Fruit fly (Drosophila melanogaster) whole organism, wandering third instar larva: ENCODE results near the gene SAK.

Experiments used
- Abd-B ChIP-seq: fragments of >200 bp; optimal IDR thresholded peaks from 2 replicates; lab custom pipeline; 2017; ENCODE audit warnings: missing biosample characterization, missing genetic modification characterization
- CG32264 ChIP-seq: fragments of 200-800 bp; sonication (Bioruptor generic); optimal IDR thresholded peaks from 2 replicates; lab custom pipeline; 2016; ENCODE audit warnings: missing biosample characterization, missing genetic modification characterization
- Dfd ChIP-seq: fragments of >200 bp; optimal IDR thresholded peaks from 2 replicates; lab custom pipeline; 2017; ENCODE audit warnings: missing biosample characterization, missing genetic modification characterization
- GATAd ChIP-seq: sonication (Bioruptor generic); optimal IDR thresholded peaks from 2 replicates; lab custom pipeline; 2016; ENCODE audit warnings: missing biosample characterization, missing genetic modification characterization
- HLH106 ChIP-seq: fragments of 200-800 bp; optimal IDR thresholded peaks from 3 replicates; lab custom pipeline; 2019; ENCODE audit warnings: missing biosample characterization, mild to moderate bottlenecking, missing genetic modification characterization, moderate library complexity
- Hnf4 ChIP-seq: fragments of 200-800 bp; sonication (Bioruptor generic); optimal IDR thresholded peaks from 2 replicates; lab custom pipeline; 2016; ENCODE audit warnings: missing biosample characterization, mild to moderate bottlenecking, missing genetic modification characterization
- Hr78 ChIP-seq: fragments of >200 bp; optimal IDR thresholded peaks from 2 replicates; lab custom pipeline; 2017; ENCODE audit warnings: missing biosample characterization, missing genetic modification characterization
- Hr83 ChIP-seq: fragments of 200-300 bp; sonication (Bioruptor generic); optimal IDR thresholded peaks from 2 replicates; lab custom pipeline; 2016; ENCODE audit warnings: missing biosample characterization, mild to moderate bottlenecking, missing genetic modification characterization, moderate library complexity; ENCODE audit not compliant: poor library complexity, severe bottlenecking
- Jra ChIP-seq: sonication (Bioruptor generic); optimal IDR thresholded peaks from 2 replicates; lab custom pipeline; 2016; ENCODE audit warnings: missing biosample characterization, missing genetic modification characterization
- Mio ChIP-seq: sonication (Bioruptor generic); optimal IDR thresholded peaks from 2 replicates; lab custom pipeline; 2016; ENCODE audit warnings: missing biosample characterization, missing genetic modification characterization
- Myc ChIP-seq: fragments of >200 bp; optimal IDR thresholded peaks from 2 replicates; lab custom pipeline; 2017
- Rel ChIP-seq, 2 experiments: fragments of 200-800 bp; sonication (Bioruptor generic) in 1 of 2; optimal IDR thresholded peaks; 2 replicates in 1 of 2; 3 replicates in 1 of 2; lab custom pipeline; 2016 to 2019; ENCODE audit warnings: mild to moderate bottlenecking in 2 of 2, missing biosample characterization in 2 of 2, missing genetic modification characterization in 2 of 2, moderate library complexity in 1 of 2
- Sp1 ChIP-seq: fragments of 200-800 bp; sonication (Bioruptor generic); optimal IDR thresholded peaks from 3 replicates; lab custom pipeline; 2019; ENCODE audit warnings: missing biosample characterization, mild to moderate bottlenecking, missing genetic modification characterization, moderate library complexity
- Vsx2 ChIP-seq: fragments of 200-300, 225-300 bp; sonication (Bioruptor generic); optimal IDR thresholded peaks from 2 replicates; lab custom pipeline; 2018; ENCODE audit warnings: missing biosample characterization, missing genetic modification characterization; ENCODE audit not compliant: partially characterized antibody
- br ChIP-seq: fragments of 200-800 bp; sonication (Bioruptor generic); optimal IDR thresholded peaks from 2 replicates; lab custom pipeline; 2016; ENCODE audit warnings: missing biosample characterization, missing genetic modification characterization
- brk ChIP-seq: fragments of 200-800 bp; sonication (Bioruptor generic); optimal IDR thresholded peaks from 2 replicates; lab custom pipeline; 2016; ENCODE audit warnings: missing biosample characterization, mild to moderate bottlenecking, missing genetic modification characterization
- dl ChIP-seq, 2 experiments: fragments of 175-275, 200-275 bp in 1 of 2; fragments of 200-275 bp in 1 of 2; sonication (Bioruptor generic); optimal IDR thresholded peaks; lab custom pipeline; 2018; ENCODE audit warnings: mild to moderate bottlenecking in 2 of 2, missing biosample characterization in 2 of 2, missing genetic modification characterization in 2 of 2, moderate library complexity in 2 of 2; ENCODE audit not compliant: partially characterized antibody in 2 of 2, insufficient read depth in 1 of 2
- dmrt93B ChIP-seq: fragments of 200-800 bp; sonication (Bioruptor generic); optimal IDR thresholded peaks from 2 replicates; lab custom pipeline; 2018; ENCODE audit warnings: missing biosample characterization, mild to moderate bottlenecking, missing genetic modification characterization
- dsf ChIP-seq: sonication (Bioruptor generic); optimal IDR thresholded peaks from 2 replicates; lab custom pipeline; 2016; ENCODE audit warnings: missing biosample characterization, missing genetic modification characterization, borderline replicate concordance
- ey ChIP-seq: fragments of 200-800 bp; sonication (Bioruptor generic); optimal IDR thresholded peaks from 2 replicates; lab custom pipeline; 2016; ENCODE audit warnings: missing biosample characterization, missing genetic modification characterization
- h ChIP-seq: fragments of 200-800 bp; sonication (Bioruptor generic); optimal IDR thresholded peaks from 3 replicates; lab custom pipeline; 2016; ENCODE audit warnings: missing biosample characterization, mild to moderate bottlenecking, missing genetic modification characterization
- jim ChIP-seq: fragments of 175-275, 200-325 bp; sonication (Bioruptor generic); optimal IDR thresholded peaks from 2 replicates; lab custom pipeline; 2016; ENCODE audit warnings: missing biosample characterization, mild to moderate bottlenecking, missing genetic modification characterization
- lola ChIP-seq: fragments of >200 bp; optimal IDR thresholded peaks from 2 replicates; lab custom pipeline; 2017; ENCODE audit warnings: missing biosample characterization, missing genetic modification characterization
- pan ChIP-seq: fragments of >200 bp; optimal IDR thresholded peaks from 2 replicates; lab custom pipeline; 2017
- psq ChIP-seq: fragments of 200-800 bp; sonication (Bioruptor generic); optimal IDR thresholded peaks from 3 replicates; lab custom pipeline; 2017; ENCODE audit warnings: missing biosample characterization, mild to moderate bottlenecking, missing genetic modification characterization, moderate library complexity
- sage ChIP-seq: fragments of 200-800 bp; sonication (Bioruptor generic); optimal IDR thresholded peaks from 2 replicates; lab custom pipeline; 2016; ENCODE audit warnings: missing biosample characterization, mild to moderate bottlenecking, missing genetic modification characterization
- sv ChIP-seq: fragments of 200-800 bp; sonication (Bioruptor generic); optimal IDR thresholded peaks from 3 replicates; lab custom pipeline; 2016; ENCODE audit warnings: missing biosample characterization, missing genetic modification characterization
- tai ChIP-seq: sonication (Bioruptor generic); optimal IDR thresholded peaks from 2 replicates; lab custom pipeline; 2016; ENCODE audit warnings: missing biosample characterization, missing genetic modification characterization
- usp ChIP-seq: fragments of >200 bp; optimal IDR thresholded peaks from 2 replicates; lab custom pipeline; 2017; ENCODE audit warnings: missing biosample characterization, missing genetic modification characterization
- woc ChIP-seq: sonication (Bioruptor generic); optimal IDR thresholded peaks from 2 replicates; lab custom pipeline; 2016; ENCODE audit warnings: missing biosample characterization, mild to moderate bottlenecking, missing genetic modification characterization

The SAK gene

DNA sequence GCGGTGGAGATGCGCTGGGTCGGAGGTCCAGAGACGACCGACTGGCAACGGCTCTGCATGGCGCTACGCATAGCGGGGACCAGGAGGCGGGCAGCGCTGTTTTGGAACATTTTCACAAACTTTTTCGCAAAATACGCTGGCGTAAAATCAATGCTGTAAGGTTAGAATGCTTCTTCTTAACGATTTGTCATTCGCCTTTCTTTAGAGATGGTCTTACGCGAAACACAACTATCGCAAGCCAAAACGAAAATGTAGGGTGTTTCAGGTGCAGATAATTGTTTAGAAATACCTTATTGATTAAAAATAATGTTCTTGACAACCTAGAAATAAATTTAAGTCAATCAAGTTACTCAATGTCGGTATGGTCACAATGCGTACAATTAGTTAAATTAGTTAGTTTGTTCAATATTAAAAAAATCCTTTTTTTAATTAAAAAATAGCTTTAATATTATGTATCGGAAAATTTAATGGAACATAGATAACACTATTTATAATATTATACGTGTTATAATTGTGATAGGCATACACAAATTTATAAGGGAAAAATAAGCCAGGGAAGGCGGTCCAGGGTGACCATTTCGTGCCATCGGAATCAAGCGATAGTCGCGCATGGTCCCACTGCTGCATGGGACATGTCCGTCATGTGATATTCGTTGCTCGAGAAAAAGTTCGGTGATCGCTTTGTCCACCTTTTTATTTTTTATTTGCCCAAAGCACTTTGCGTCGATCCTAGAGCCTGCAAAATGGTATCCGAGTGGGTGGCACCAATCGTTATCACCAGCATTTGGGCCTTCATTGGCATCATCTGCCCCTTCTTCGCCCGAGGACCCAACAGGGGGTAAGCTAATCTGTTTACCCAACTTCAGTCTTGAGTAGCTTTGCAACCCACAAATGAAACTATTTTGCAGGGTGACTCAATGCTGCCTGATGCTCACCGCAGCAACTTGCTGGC is 23.8 kb upstream of the SAK start, which contains the start of the genes COX8 and VhaM9.7-b (continued):
- TF ChIP-seq dl (GFP tag; optimal IDR thresholded peaks at IDR 0.05; lab: Kevin White, UChicago; ENCODE audit: insufficient read depth in 1 of 2, partially characterized antibody in 2 of 2) (no peak), usp (no peak), h (GFP tag; lab: Kevin White, UChicago) (no peak), woc (GFP tag; lab: Kevin White, UChicago) (peak; percentile 86), Vsx2 (no peak), Dfd (GFP tag; lab: Kevin White, UChicago) (no peak), Mio (GFP tag; lab: Kevin White, UChicago) (no peak), Myc (peak; percentile 11), sv (GFP tag; lab: Kevin White, UChicago) (peak; percentile 36), HLH106 (tag; lab: Kevin White, UChicago) (no peak), pan (lab: Kevin White, UChicago) (no peak), Jra (GFP tag; lab: Kevin White, UChicago) (no peak), br (GFP tag; lab: Kevin White, UChicago) (no peak), dmrt93B (GFP tag; lab: Kevin White, UChicago) (no peak), sage (GFP tag; lab: Kevin White, UChicago) (no peak)

DNA sequence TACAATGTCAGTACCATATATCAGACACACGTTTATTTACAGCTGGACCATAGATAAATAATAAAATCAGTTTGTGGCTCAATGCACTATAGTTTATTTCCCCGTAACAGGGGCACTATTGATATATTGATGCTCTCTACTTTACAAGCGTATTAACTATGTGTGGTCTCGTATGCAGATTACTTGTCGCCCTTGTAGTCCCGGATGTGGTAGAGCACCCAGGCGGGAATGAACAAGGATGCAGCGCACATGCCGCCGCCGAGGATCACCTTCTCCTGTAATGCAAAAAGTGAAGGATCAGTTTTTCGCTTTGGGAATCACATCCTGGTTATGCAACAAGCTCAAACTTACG is 23.2 kb upstream of the SAK start:
- no peak for TF ChIP-seq GATAd (GFP tag; lab: Kevin White, UChicago)
- no peak for TF ChIP-seq lola (GFP tag; lab: Kevin White, UChicago)
- no peak for TF ChIP-seq Abd-B (GFP tag; lab: Kevin White, UChicago)
- no peak for TF ChIP-seq Vsx2
- no peak for TF ChIP-seq sage (GFP tag; lab: Kevin White, UChicago)
- TF ChIP-seq psq (GFP tag; lab: Kevin White, UChicago): no peak
- TF ChIP-seq Jra (GFP tag; lab: Kevin White, UChicago): no peak
- no peak for TF ChIP-seq woc (GFP tag; lab: Kevin White, UChicago)
- no peak for TF ChIP-seq brk
- TF ChIP-seq Dfd (GFP tag; lab: Kevin White, UChicago): no peak
- TF ChIP-seq Hr78 (GFP tag; lab: Kevin White, UChicago): no peak
- no peak for TF ChIP-seq CG32264
- no peak for TF ChIP-seq Sp1 (GFP tag; lab: Kevin White, UChicago)
- no peak for TF ChIP-seq usp
- TF ChIP-seq jim (GFP tag; lab: Kevin White, UChicago): no peak
- no peak for TF ChIP-seq Rel (GFP tag; optimal IDR thresholded peaks at IDR 0.05; lab: Kevin White, UChicago)
- TF ChIP-seq Rel (tag; optimal IDR thresholded peaks at IDR 0.05; lab: Kevin White, UChicago): no peak

- peak; percentile 57 for TF ChIP-seq Hnf4 (GFP tag; lab: Kevin White, UChicago)
- TF ChIP-seq Rel (GFP tag; optimal IDR thresholded peaks at IDR 0.05; lab: Kevin White, UChicago): no peak
- peak; percentile 73 for TF ChIP-seq Rel (tag; optimal IDR thresholded peaks at IDR 0.05; lab: Kevin White, UChicago)
- TF ChIP-seq usp: no peak
- TF ChIP-seq ey (GFP tag; lab: Kevin White, UChicago): peak; percentile 2
- no peak for TF ChIP-seq dsf (GFP tag; lab: Kevin White, UChicago)
- TF ChIP-seq Jra (GFP tag; lab: Kevin White, UChicago): peak; percentile 31
- TF ChIP-seq Hr83 (GFP tag; lab: Kevin White, UChicago): peak; percentile 61
- peak; percentile 75 for TF ChIP-seq tai
These were observed 21.2 kb upstream of the SAK start, which contains the start of gene Rpn10 for dm6 chr3L:21536857-21537256. Gene Rpn10 (plus strand): TSS chr3L:21537000.

dm6 chr3L:21534360-21534759 is 18.7 kb upstream of the SAK start, which contains the start of gene ppk5:
Gene ppk5 (plus strand): TSS chr3L:21534660.
- no peak for TF ChIP-seq Hnf4 (GFP tag; lab: Kevin White, UChicago)
- TF ChIP-seq Dfd (GFP tag; lab: Kevin White, UChicago): no peak
- TF ChIP-seq HLH106 (tag; lab: Kevin White, UChicago): no peak
